Worm (Caenorhabditis elegans) whole organism, early embryonic: Measurements from ENCODE around the gene hxk-3.

ENCODE experiments used
- B0310.2 ChIP-seq: sonication (generic microtip); optimal IDR thresholded peaks from 2 replicates; lab custom pipeline; 2016; ENCODE audit warnings: mild to moderate bottlenecking, missing genetic modification characterization, missing compliant biosample characterization
- F13C5.2 ChIP-seq: sonication (generic microtip); optimal IDR thresholded peaks from 2 replicates; lab custom pipeline; 2017; ENCODE audit warnings: mild to moderate bottlenecking, missing genetic modification characterization, inconsistent platforms, missing compliant biosample characterization
- aly-1 ChIP-seq: sonication (generic microtip); optimal IDR thresholded peaks from 2 replicates; lab custom pipeline; 2016; ENCODE audit warnings: missing genetic modification characterization, missing compliant biosample characterization
- ama-1 ChIP-seq: fragments of 150-350 bp; optimal IDR thresholded peaks from 2 replicates; lab custom pipeline; 2014
- ceh-13 ChIP-seq: fragments of 200-800 bp; sonication (Bioruptor generic); optimal IDR thresholded peaks from 2 replicates; lab custom pipeline; 2018; ENCODE audit warnings: mild to moderate bottlenecking, missing genetic modification characterization, missing compliant biosample characterization
- ceh-36 ChIP-seq: sonication (generic microtip); optimal IDR thresholded peaks from 2 replicates; lab custom pipeline; 2016; ENCODE audit warnings: missing genetic modification characterization, inconsistent platforms, missing compliant biosample characterization
- ets-7 ChIP-seq: sonication (generic microtip); optimal IDR thresholded peaks from 2 replicates; lab custom pipeline; 2016; ENCODE audit warnings: missing genotype, missing genetic modification characterization, missing compliant biosample characterization
- flt-1 ChIP-seq: fragments of 200-800 bp; sonication (Bioruptor generic); IDR thresholded peaks from 2 replicates; pipeline ENCODE4 v1.3.6; 2022; ENCODE audit warnings: missing genetic modification characterization, missing compliant biosample characterization
- hmbx-1 ChIP-seq: sonication (generic microtip); optimal IDR thresholded peaks from 2 replicates; lab custom pipeline; 2016; ENCODE audit warnings: mild to moderate bottlenecking, missing genetic modification characterization, missing compliant biosample characterization
- hmg-4 ChIP-seq: fragments of 200-800 bp; sonication (Bioruptor generic); optimal IDR thresholded peaks from 2 replicates; lab custom pipeline; 2018; ENCODE audit warnings: mild to moderate bottlenecking, missing genetic modification characterization, missing compliant biosample characterization
- hnd-1 ChIP-seq: sonication (generic microtip); optimal IDR thresholded peaks from 2 replicates; lab custom pipeline; 2016; ENCODE audit warnings: missing genetic modification characterization, missing compliant biosample characterization
- pes-1 ChIP-seq: fragments of 200-800 bp; sonication (Bioruptor generic); IDR thresholded peaks from 2 replicates; pipeline ENCODE4 v1.3.6; 2022; ENCODE audit warnings: missing genetic modification reagents, missing genetic modification characterization, missing compliant biosample characterization
- scrt-1 ChIP-seq: fragments of 200-800 bp; sonication (Bioruptor generic); IDR thresholded peaks from 2 replicates; pipeline ENCODE4 v1.3.6; 2022; ENCODE audit warnings: missing genetic modification characterization, missing compliant biosample characterization
- sea-1 ChIP-seq: fragments of 200-800 bp; sonication (Bioruptor generic); conservative IDR thresholded peaks from 2 replicates; pipeline ENCODE4 v1.3.6; 2022; ENCODE audit warnings: missing genetic modification characterization, missing compliant biosample characterization
- tbx-11 ChIP-seq: fragments of 200-800 bp; sonication (Bioruptor generic); IDR thresholded peaks from 2 replicates; pipeline ENCODE4 v1.3.6; 2022; ENCODE audit warnings: missing genetic modification characterization, missing compliant biosample characterization
- tbx-37 ChIP-seq: fragments of 200-800 bp; sonication (Bioruptor generic); conservative IDR thresholded peaks from 2 replicates; pipeline ENCODE4 v1.3.6; 2022; ENCODE audit warnings: missing genetic modification reagents, missing genetic modification characterization, missing compliant biosample characterization
- tra-4 ChIP-seq: sonication (generic microtip); optimal IDR thresholded peaks from 2 replicates; lab custom pipeline; 2017; ENCODE audit warnings: missing genetic modification characterization, missing compliant biosample characterization

Gene hxk-3

DNA sequence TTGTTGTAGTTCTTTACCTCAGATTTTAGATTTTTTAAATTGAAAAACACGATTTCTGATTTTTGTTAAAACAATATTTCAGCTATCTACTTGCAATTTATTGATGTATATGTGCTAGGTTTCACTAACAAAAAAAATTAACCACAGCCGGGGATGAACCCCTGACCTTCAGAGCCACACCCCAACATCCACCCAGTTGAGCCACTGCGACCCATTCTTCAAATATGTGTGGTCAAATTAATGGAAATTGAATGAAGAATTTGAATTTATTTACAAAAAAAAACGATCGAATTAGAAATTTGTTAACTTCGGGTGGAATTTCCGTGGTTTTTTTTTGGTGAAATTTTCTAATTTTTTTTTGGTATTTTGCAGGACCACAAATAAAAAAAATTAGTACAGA, 18.8 kb upstream of the hxk-3 start:
- TF ChIP-seq ceh-13 (GFP tag; lab: Kevin White, UChicago) (no peak), hmg-4 (GFP tag; lab: Kevin White, UChicago) (no peak), aly-1 (tag; lab: Kevin White, UChicago) (no peak), B0310.2 (tag; lab: Kevin White, UChicago) (no peak), pes-1 (GFP tag; lab: Robert Waterston, UW) (no peak), tbx-37 (GFP tag; lab: Robert Waterston, UW) (no peak), ceh-36 (no peak), tbx-11 (GFP tag; lab: Robert Waterston, UW) (no peak), hmbx-1 (no peak), sea-1 (GFP tag; lab: Robert Waterston, UW) (no peak), ets-7 (tag; lab: Kevin White, UChicago) (no peak), ama-1 (lab: Kevin White, UChicago) (no peak), hnd-1 (tag; lab: Kevin White, UChicago) (no peak), tra-4 (tag; lab: Kevin White, UChicago) (no peak), F13C5.2 (tag; lab: Kevin White, UChicago) (no peak), flt-1 (no peak), scrt-1 (GFP tag; lab: Robert Waterston, UW) (no peak)

- TF ChIP-seq tbx-11 (GFP tag; lab: Robert Waterston, UW) (no peak), hmg-4 (GFP tag; lab: Kevin White, UChicago) (no peak), pes-1 (GFP tag; lab: Robert Waterston, UW) (no peak), flt-1 (no peak), tra-4 (tag; lab: Kevin White, UChicago) (no peak)
Observed at ce11 chrIV:1484968-1485474, 12.4 kb upstream of the hxk-3 start, which contains the start of gene Y77E11A.16. Y77E11A.16 (plus strand) TSS chrIV:1485424.

- TF ChIP-seq tra-4 (tag; lab: Kevin White, UChicago) (no peak), aly-1 (tag; lab: Kevin White, UChicago) (no peak), flt-1 (no peak), scrt-1 (GFP tag; lab: Robert Waterston, UW) (no peak), ceh-36 (no peak)
Observed at ce11 chrIV:1496017-1496678, 1.3 kb upstream of the hxk-3 start, which contains the start of gene npp-20. npp-20 (minus strand) TSS chrIV:1496022.

DNA sequence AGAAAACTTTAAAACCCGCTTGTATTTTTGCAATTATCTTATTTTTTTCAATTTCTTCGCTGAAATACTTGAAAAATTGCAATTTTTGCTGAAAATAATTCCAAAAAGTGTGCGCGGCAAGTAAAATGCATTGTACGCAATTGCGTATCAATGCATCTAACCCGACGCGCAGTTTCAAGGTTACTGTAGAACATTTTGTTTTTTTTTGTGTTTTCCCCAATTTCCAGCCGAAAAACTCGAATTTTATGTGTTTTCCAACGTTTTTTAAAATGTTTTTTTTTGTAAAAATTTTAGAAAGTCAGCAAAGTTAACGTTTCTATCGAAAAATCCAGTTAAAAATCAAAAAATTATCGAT, 770 bp upstream of the hxk-3 start:
- no peak for TF ChIP-seq tbx-37 (GFP tag; lab: Robert Waterston, UW)
- no peak for TF ChIP-seq tbx-11 (GFP tag; lab: Robert Waterston, UW)
- TF ChIP-seq ama-1 (lab: Kevin White, UChicago): no peak
- TF ChIP-seq ceh-36: no peak
- no peak for TF ChIP-seq F13C5.2 (tag; lab: Kevin White, UChicago)
- TF ChIP-seq aly-1 (tag; lab: Kevin White, UChicago): no peak
- TF ChIP-seq flt-1: no peak
- TF ChIP-seq hnd-1 (tag; lab: Kevin White, UChicago): no peak
- TF ChIP-seq hmbx-1: no peak
- no peak for TF ChIP-seq pes-1 (GFP tag; lab: Robert Waterston, UW)
- TF ChIP-seq ets-7 (tag; lab: Kevin White, UChicago): no peak
- TF ChIP-seq ceh-13 (GFP tag; lab: Kevin White, UChicago): no peak
- TF ChIP-seq sea-1 (GFP tag; lab: Robert Waterston, UW): no peak
- TF ChIP-seq B0310.2 (tag; lab: Kevin White, UChicago): no peak
- no peak for TF ChIP-seq scrt-1 (GFP tag; lab: Robert Waterston, UW)
- no peak for TF ChIP-seq tra-4 (tag; lab: Kevin White, UChicago)
- TF ChIP-seq hmg-4 (GFP tag; lab: Kevin White, UChicago): no peak

DNA sequence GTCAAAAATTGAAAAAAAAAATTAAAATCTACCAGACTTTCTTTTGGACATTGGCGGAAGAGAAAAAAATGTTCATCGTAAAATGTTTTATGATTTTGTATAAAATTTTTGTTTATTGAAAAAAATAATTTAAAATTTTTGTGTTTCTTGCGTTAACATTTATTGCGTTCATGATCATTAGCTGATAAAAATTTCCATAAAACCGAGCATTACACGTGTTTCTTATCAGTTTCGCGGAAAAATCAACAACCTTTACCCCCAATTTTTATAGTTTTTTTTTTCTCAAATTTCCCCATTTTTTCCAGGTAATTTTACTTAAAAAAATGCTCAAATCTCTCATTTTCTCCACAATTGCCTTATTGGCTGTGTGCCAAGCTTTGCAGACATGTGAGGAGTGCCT, 12.8 kb downstream of the hxk-3 start, which contains the start of gene txt-4:
TSS of gene txt-4 (plus strand) at position 324 of the 400 bp plus-strand sequence.
- no peak for TF ChIP-seq scrt-1 (GFP tag; lab: Robert Waterston, UW)
- no peak for TF ChIP-seq hmbx-1
- TF ChIP-seq hnd-1 (tag; lab: Kevin White, UChicago): no peak
- no peak for TF ChIP-seq tbx-37 (GFP tag; lab: Robert Waterston, UW)
- no peak for TF ChIP-seq sea-1 (GFP tag; lab: Robert Waterston, UW)
- no peak for TF ChIP-seq hmg-4 (GFP tag; lab: Kevin White, UChicago)
- TF ChIP-seq ama-1 (lab: Kevin White, UChicago): no peak
- no peak for TF ChIP-seq ceh-13 (GFP tag; lab: Kevin White, UChicago)
- no peak for TF ChIP-seq flt-1
- no peak for TF ChIP-seq F13C5.2 (tag; lab: Kevin White, UChicago)
- no peak for TF ChIP-seq tbx-11 (GFP tag; lab: Robert Waterston, UW)
- TF ChIP-seq B0310.2 (tag; lab: Kevin White, UChicago): no peak

DNA sequence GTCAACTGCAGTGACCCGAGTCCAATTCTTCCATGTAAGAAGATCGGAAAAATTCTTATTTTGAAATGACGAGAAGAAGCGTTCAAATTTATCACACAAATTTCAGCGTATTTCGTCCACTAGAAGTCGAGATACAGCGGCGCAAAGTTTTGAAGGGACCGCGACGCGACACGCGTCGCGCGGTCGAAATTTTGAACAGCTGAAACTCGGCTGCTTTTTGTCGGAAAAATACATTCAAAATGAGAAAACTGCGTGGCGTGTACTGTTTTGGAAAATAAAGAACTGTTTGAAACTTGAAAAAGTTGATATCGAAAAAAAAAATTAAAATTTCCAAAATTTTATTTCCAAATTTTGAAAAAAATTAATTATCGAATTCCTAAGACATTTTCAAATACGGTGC, 15.5 kb downstream of the hxk-3 start:
- TF ChIP-seq hnd-1 (tag; lab: Kevin White, UChicago): no peak
- TF ChIP-seq tbx-11 (GFP tag; lab: Robert Waterston, UW): no peak
- TF ChIP-seq scrt-1 (GFP tag; lab: Robert Waterston, UW): no peak
- TF ChIP-seq tra-4 (tag; lab: Kevin White, UChicago): no peak
- TF ChIP-seq hmbx-1: no peak
- no peak for TF ChIP-seq ceh-36
- no peak for TF ChIP-seq ceh-13 (GFP tag; lab: Kevin White, UChicago)
- no peak for TF ChIP-seq ets-7 (tag; lab: Kevin White, UChicago)
- no peak for TF ChIP-seq aly-1 (tag; lab: Kevin White, UChicago)
- TF ChIP-seq hmg-4 (GFP tag; lab: Kevin White, UChicago): no peak
- no peak for TF ChIP-seq ama-1 (lab: Kevin White, UChicago)
- no peak for TF ChIP-seq B0310.2 (tag; lab: Kevin White, UChicago)
- no peak for TF ChIP-seq tbx-37 (GFP tag; lab: Robert Waterston, UW)
- TF ChIP-seq flt-1: no peak
- TF ChIP-seq pes-1 (GFP tag; lab: Robert Waterston, UW): no peak
- no peak for TF ChIP-seq F13C5.2 (tag; lab: Kevin White, UChicago)
- no peak for TF ChIP-seq sea-1 (GFP tag; lab: Robert Waterston, UW)
